Fruit fly (Drosophila melanogaster): ENCODE results near the gene CG9795.

DNA sequence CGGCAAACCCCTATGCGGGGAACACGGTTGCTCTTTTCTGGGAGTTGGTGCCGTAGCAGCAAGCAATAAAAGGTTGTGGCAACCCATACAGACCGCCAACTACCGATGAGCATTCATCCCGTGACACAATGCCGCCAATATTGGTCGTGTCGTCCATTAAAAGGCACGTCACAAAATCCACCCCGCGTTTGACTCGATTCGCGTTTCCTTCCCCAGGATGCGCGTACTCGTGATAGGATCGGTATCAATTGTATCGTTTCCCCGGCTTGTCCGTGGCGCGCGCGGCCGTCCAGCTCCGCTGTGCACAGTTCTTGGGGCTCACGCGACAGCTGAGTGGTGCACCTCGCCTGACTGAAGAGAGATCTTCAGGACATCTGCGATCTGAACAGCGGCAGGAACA, 30.7 kb downstream of the CG9795 start:
- TF ChIP-seq woc (GFP tag; optimal IDR thresholded peaks at IDR 0.05): no peak
- TF ChIP-seq Rel (GFP tag; optimal IDR thresholded peaks at IDR 0.05): no peak
- TF ChIP-seq Rel (tag; optimal IDR thresholded peaks at IDR 0.05): no peak
- no peak for TF ChIP-seq pan (optimal IDR thresholded peaks at IDR 0.05)
- TF ChIP-seq tai (GFP tag; optimal IDR thresholded peaks at IDR 0.05): no peak
- TF ChIP-seq fru (GFP tag; optimal IDR thresholded peaks at IDR 0.05): no peak
- no peak for TF ChIP-seq Myc (optimal IDR thresholded peaks at IDR 0.05)
- TF ChIP-seq br (GFP tag; optimal IDR thresholded peaks at IDR 0.05): no peak
- no peak for TF ChIP-seq Abd-B (GFP tag; optimal IDR thresholded peaks at IDR 0.05)

Measured in whole organism, wandering third instar larva.